Worm (Caenorhabditis elegans): ENCODE results near the gene fmil-1.

- TF ChIP-seq pha-4 (tag; optimal IDR thresholded peaks at IDR 0.05) (no peak), pat-9 (tag; optimal IDR thresholded peaks at IDR 0.05) (no peak), hlh-8 (tag; optimal IDR thresholded peaks at IDR 0.05) (no peak), odd-2 (tag; optimal IDR thresholded peaks at IDR 0.05) (no peak), pax-1 (tag; optimal IDR thresholded peaks at IDR 0.05) (no peak), dmd-4 (tag; optimal IDR thresholded peaks at IDR 0.05; ENCODE audit: borderline replicate concordance) (no peak), dve-1 (tag; optimal IDR thresholded peaks at IDR 0.05) (no peak), pqm-1 (tag; optimal IDR thresholded peaks at IDR 0.05) (no peak), ceh-22 (tag; optimal IDR thresholded peaks at IDR 0.05) (no peak), che-1 (tag; optimal IDR thresholded peaks at IDR 0.05) (no peak)
These were observed 42.1 kb downstream of the fmil-1 start for ce11 chrIV:3626447-3626846.
